Worm (Caenorhabditis elegans) whole organism, L3 larva: ENCODE data around the gene luc-7L3.

Experiments used
- R02D3.7 ChIP-seq: fragments of 150-350 bp; optimal IDR thresholded peaks from 2 replicates; lab custom pipeline; 2014; ENCODE audit warnings: missing biosample characterization, missing genetic modification characterization
- ZK546.5 ChIP-seq: sonication (generic microtip); optimal IDR thresholded peaks from 2 replicates; lab custom pipeline; 2017; ENCODE audit warnings: missing biosample characterization, missing genetic modification characterization
- aly-2 ChIP-seq: fragments of 150-350 bp; optimal IDR thresholded peaks from 2 replicates; lab custom pipeline; 2014; ENCODE audit warnings: missing biosample characterization, missing genetic modification characterization
- ama-1 ChIP-seq: fragments of 150-350 bp; optimal IDR thresholded peaks from 2 replicates; lab custom pipeline; 2018
- ceh-9 ChIP-seq: sonication (generic microtip); optimal IDR thresholded peaks from 2 replicates; lab custom pipeline; 2018; ENCODE audit warnings: missing biosample characterization, missing genetic modification characterization
- egl-5 ChIP-seq: fragments of 150-350 bp; optimal IDR thresholded peaks from 2 replicates; lab custom pipeline; 2017; ENCODE audit warnings: missing biosample characterization, missing genetic modification reagents, missing genetic modification characterization, inconsistent platforms
- elt-1 ChIP-seq: fragments of 150-350 bp; optimal IDR thresholded peaks from 2 replicates; lab custom pipeline; 2014; ENCODE audit warnings: missing biosample characterization, missing genetic modification characterization
- elt-2 ChIP-seq: sonication (generic microtip); optimal IDR thresholded peaks from 2 replicates; lab custom pipeline; 2016; ENCODE audit warnings: missing genetic modification reagents, mild to moderate bottlenecking, missing genetic modification characterization, missing compliant biosample characterization
- elt-3 ChIP-seq, 3 experiments: fragments of 150-350 bp in 1 of 3; sonication (generic microtip) in 2 of 3; optimal IDR thresholded peaks; 2 replicates in 2 of 3; 4 replicates in 1 of 3; lab custom pipeline; 2014 to 2017; ENCODE audit warnings: missing biosample characterization in 3 of 3, missing genetic modification characterization in 3 of 3
- eor-1 ChIP-seq, 2 experiments: fragments of 150-350 bp; optimal IDR thresholded peaks; 2 replicates each; lab custom pipeline; 2014 to 2018; ENCODE audit warnings: missing biosample characterization in 2 of 2, missing genetic modification characterization in 2 of 2
- fkh-10 ChIP-seq: sonication (generic microtip); optimal IDR thresholded peaks from 2 replicates; lab custom pipeline; 2017; ENCODE audit warnings: missing biosample characterization, missing genetic modification reagents, missing genetic modification characterization
- fkh-2 ChIP-seq: fragments of 150-350 bp; optimal IDR thresholded peaks from 2 replicates; lab custom pipeline; 2014; ENCODE audit warnings: missing biosample characterization, missing genetic modification reagents, missing genetic modification characterization
- hmg-11 ChIP-seq: sonication (generic microtip); optimal IDR thresholded peaks from 2 replicates; lab custom pipeline; 2016; ENCODE audit warnings: missing genetic modification characterization, missing compliant biosample characterization
- jun-1 ChIP-seq: fragments of 150-350 bp; optimal IDR thresholded peaks from 2 replicates; lab custom pipeline; 2014; ENCODE audit warnings: missing biosample characterization, missing genetic modification reagents, missing genetic modification characterization
- lin-39 ChIP-seq: fragments of 150-350 bp; optimal IDR thresholded peaks from 2 replicates; lab custom pipeline; 2018; ENCODE audit warnings: missing biosample characterization, missing genetic modification reagents, missing genetic modification characterization
- lsy-12 ChIP-seq: sonication (generic microtip); optimal IDR thresholded peaks from 2 replicates; lab custom pipeline; 2016; ENCODE audit warnings: mild to moderate bottlenecking, missing genetic modification characterization, missing compliant biosample characterization
- mdl-1 ChIP-seq: fragments of 150-350 bp; optimal IDR thresholded peaks from 2 replicates; lab custom pipeline; 2014; ENCODE audit warnings: missing biosample characterization, missing genetic modification characterization
- nfya-1 ChIP-seq: sonication (generic microtip); optimal IDR thresholded peaks from 2 replicates; lab custom pipeline; 2017; ENCODE audit warnings: missing genetic modification characterization, mild to moderate bottlenecking, missing compliant biosample characterization, antibody characterized with exemption, moderate library complexity; ENCODE audit not compliant: insufficient read depth
- nhr-11 ChIP-seq: fragments of 150-350 bp; optimal IDR thresholded peaks from 2 replicates; lab custom pipeline; 2014; ENCODE audit warnings: missing biosample characterization, missing genetic modification characterization
- nhr-12 ChIP-seq: fragments of 150-350 bp; optimal IDR thresholded peaks from 2 replicates; lab custom pipeline; 2014; ENCODE audit warnings: missing biosample characterization, missing genetic modification characterization
- nhr-23 ChIP-seq: fragments of 150-350 bp; optimal IDR thresholded peaks from 2 replicates; lab custom pipeline; 2014; ENCODE audit warnings: missing biosample characterization, missing genetic modification reagents, missing genetic modification characterization
- nhr-237 ChIP-seq: fragments of 150-350 bp; optimal IDR thresholded peaks from 2 replicates; lab custom pipeline; 2014; ENCODE audit warnings: missing biosample characterization, missing genetic modification characterization
- nhr-25 ChIP-seq: sonication (generic microtip); optimal IDR thresholded peaks from 2 replicates; lab custom pipeline; 2017; ENCODE audit warnings: missing biosample characterization, missing genetic modification characterization
- nhr-43 ChIP-seq: sonication (generic microtip); optimal IDR thresholded peaks from 2 replicates; lab custom pipeline; 2016; ENCODE audit warnings: mild to moderate bottlenecking, missing genetic modification characterization, missing compliant biosample characterization; ENCODE audit not compliant: poor library complexity, severe bottlenecking
- nhr-67 ChIP-seq: fragments of 150-350 bp; optimal IDR thresholded peaks from 2 replicates; lab custom pipeline; 2014; ENCODE audit warnings: missing biosample characterization, missing genetic modification characterization
- nhr-77 ChIP-seq: fragments of 150-350 bp; optimal IDR thresholded peaks from 2 replicates; lab custom pipeline; 2014; ENCODE audit warnings: missing biosample characterization, missing genetic modification characterization
- pha-4 ChIP-seq: fragments of 150-350 bp; optimal IDR thresholded peaks from 2 replicates; lab custom pipeline; 2014; ENCODE audit warnings: missing biosample characterization, missing genetic modification reagents, missing genetic modification characterization
- pqm-1 ChIP-seq: fragments of 150-350 bp; optimal IDR thresholded peaks from 2 replicates; lab custom pipeline; 2017; ENCODE audit warnings: missing biosample characterization, missing genetic modification characterization, inconsistent platforms
- sea-2 ChIP-seq: fragments of 150-350 bp; sonication (generic microtip); optimal IDR thresholded peaks from 4 replicates; lab custom pipeline; 2014; ENCODE audit warnings: missing biosample characterization, missing genetic modification reagents, missing genetic modification characterization
- skn-1 ChIP-seq: fragments of 150-350 bp; optimal IDR thresholded peaks from 2 replicates; lab custom pipeline; 2014; ENCODE audit warnings: missing biosample characterization, missing genetic modification characterization
- snpc-4 ChIP-seq: fragments of 150-350 bp; optimal IDR thresholded peaks from 2 replicates; lab custom pipeline; 2014; ENCODE audit warnings: missing biosample characterization, missing genetic modification characterization
- unc-39 ChIP-seq: sonication (generic microtip); optimal IDR thresholded peaks from 4 replicates; lab custom pipeline; 2017; ENCODE audit warnings: missing biosample characterization, missing genetic modification characterization
- zag-1 ChIP-seq: fragments of 150-350 bp; optimal IDR thresholded peaks from 2 replicates; lab custom pipeline; 2014; ENCODE audit warnings: missing biosample characterization, missing genetic modification characterization
- ztf-11 ChIP-seq: fragments of 150-350 bp; optimal IDR thresholded peaks from 2 replicates; lab custom pipeline; 2014; ENCODE audit warnings: missing biosample characterization, missing genetic modification characterization
- ztf-4 ChIP-seq: fragments of 150-350 bp; optimal IDR thresholded peaks from 2 replicates; lab custom pipeline; 2014; ENCODE audit warnings: missing biosample characterization, missing genetic modification characterization

luc-7L3 gene

DNA sequence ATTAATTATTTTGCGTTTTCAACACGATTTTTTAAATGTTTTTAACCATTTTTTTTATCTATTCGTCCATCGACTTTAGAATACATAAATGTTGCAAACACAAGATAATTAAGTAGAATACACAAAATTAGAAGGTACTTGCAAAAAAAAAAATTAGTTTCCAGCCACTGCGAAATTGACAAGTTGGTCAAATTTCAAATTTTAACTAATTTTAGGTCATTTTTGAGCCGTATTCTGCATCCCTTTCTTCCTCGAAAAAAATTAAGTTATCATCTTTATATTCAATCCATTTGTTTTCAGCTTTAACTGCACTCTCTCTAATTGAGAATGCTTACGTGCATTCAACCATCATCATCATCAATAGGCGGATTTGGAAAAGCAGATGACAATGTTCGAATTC lies 28.5 kb downstream of the luc-7L3 start, which contains the start of gene egl-26:
Gene egl-26 (plus strand): TSS at position 301 of the 400 bp plus-strand sequence.
- TF ChIP-seq ama-1: no peak

DNA sequence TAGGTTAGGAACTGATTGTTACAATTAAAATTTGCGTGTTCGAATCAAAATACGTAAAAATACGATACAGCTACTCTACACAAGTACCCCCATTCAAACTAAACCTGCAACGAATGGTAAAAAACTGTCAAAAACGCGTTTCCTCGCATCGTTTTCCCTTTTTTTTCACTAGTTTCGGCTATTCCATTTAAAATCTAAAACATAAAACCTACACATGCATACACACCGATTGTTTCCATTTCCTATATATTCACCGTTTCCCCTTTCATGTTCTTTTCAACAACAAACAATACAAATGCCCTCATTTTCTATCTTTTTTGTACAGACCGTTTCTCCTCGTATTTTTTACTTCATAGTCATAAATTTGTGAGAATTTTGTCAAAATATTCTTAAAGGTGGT lies 29.1 kb downstream of the luc-7L3 start:
- no peak for TF ChIP-seq aly-2
- TF ChIP-seq hmg-11: no peak
- no peak for TF ChIP-seq lin-39 (tag; lab: Kevin White, UChicago)
- no peak for TF ChIP-seq unc-39 (tag; lab: Kevin White, UChicago)
- TF ChIP-seq elt-1 (tag; lab: Kevin White, UChicago): no peak
- no peak for TF ChIP-seq ama-1
- TF ChIP-seq eor-1 (tag; optimal IDR thresholded peaks at IDR 0.05; lab: Kevin White, UChicago): no peak
- no peak for TF ChIP-seq pha-4 (tag; lab: Kevin White, UChicago)
- TF ChIP-seq ztf-4 (tag; lab: Kevin White, UChicago): no peak
- no peak for TF ChIP-seq fkh-2 (tag; lab: Kevin White, UChicago)
- no peak for TF ChIP-seq R02D3.7 (tag; lab: Kevin White, UChicago)
- no peak for TF ChIP-seq ztf-11
- TF ChIP-seq sea-2: no peak

DNA sequence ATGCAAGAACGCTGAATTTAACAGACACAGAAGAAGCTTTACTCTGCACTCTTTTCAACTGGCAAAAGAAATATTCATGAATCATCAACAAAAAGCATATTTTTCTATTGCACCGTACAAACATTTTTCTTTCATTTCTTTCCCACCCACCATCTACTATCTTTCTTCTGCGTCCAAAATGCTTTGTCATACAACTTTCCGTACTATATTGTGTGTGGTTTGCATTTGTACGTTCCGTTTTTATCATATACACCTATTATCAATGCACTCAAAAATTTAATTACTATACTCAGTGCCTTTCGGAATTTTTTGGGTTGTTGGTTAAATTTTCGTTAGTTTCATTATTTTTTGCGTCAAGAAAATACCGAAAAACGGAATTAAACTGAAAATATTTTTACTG lies 30.2 kb downstream of the luc-7L3 start:
- TF ChIP-seq ceh-9 (tag; lab: Kevin White, UChicago) (no peak), ama-1 (no peak), elt-2 (tag; lab: Kevin White, UChicago) (peak; percentile 41), eor-1 (tag; optimal IDR thresholded peaks at IDR 0.05; lab: Kevin White, UChicago) (no peak), nhr-67 (tag; lab: Kevin White, UChicago) (no peak), egl-5 (tag; lab: Kevin White, UChicago) (no peak), lin-39 (tag; lab: Kevin White, UChicago) (no peak), nhr-43 (tag; lab: Kevin White, UChicago) (no peak), nhr-23 (tag; lab: Kevin White, UChicago) (no peak), lsy-12 (tag; lab: Kevin White, UChicago) (no peak), unc-39 (tag; lab: Kevin White, UChicago) (no peak), hmg-11 (no peak), fkh-10 (GFP tag; lab: Kevin White, UChicago) (no peak), skn-1 (tag; lab: Kevin White, UChicago) (no peak), nhr-11 (tag; lab: Kevin White, UChicago) (no peak), ZK546.5 (no peak), snpc-4 (tag; lab: Kevin White, UChicago) (no peak), pqm-1 (tag; lab: Kevin White, UChicago) (peak; percentile 27)
- TF ChIP-seq, all 47 proteins: peak for 2

ce11 chrII:66322-66721 lies 31.5 kb downstream of the luc-7L3 start:
- no peak for TF ChIP-seq ztf-4 (tag; lab: Kevin White, UChicago)
- peak; percentile 27 for TF ChIP-seq pha-4 (tag; lab: Kevin White, UChicago)
- TF ChIP-seq mdl-1 (tag; lab: Kevin White, UChicago): no peak
- TF ChIP-seq snpc-4 (tag; lab: Kevin White, UChicago): no peak
- no peak for TF ChIP-seq zag-1
- TF ChIP-seq elt-2 (tag; lab: Kevin White, UChicago): peak; percentile 3
- no peak for TF ChIP-seq ama-1
- TF ChIP-seq nhr-77 (tag; lab: Kevin White, UChicago): no peak
- peak; percentile 3 for TF ChIP-seq lin-39 (tag; lab: Kevin White, UChicago)
- peak in 1 of 3 experiments; percentile 53 for TF ChIP-seq elt-3 (tag; optimal IDR thresholded peaks at IDR 0.05; lab: Kevin White, UChicago)
- TF ChIP-seq nfya-1 (tag; lab: Kevin White, UChicago): peak; percentile 10
- TF ChIP-seq nhr-43 (tag; lab: Kevin White, UChicago): peak; percentile 72
- no peak for TF ChIP-seq nhr-11 (tag; lab: Kevin White, UChicago)
- TF ChIP-seq R02D3.7 (tag; lab: Kevin White, UChicago): no peak
- no peak for TF ChIP-seq nhr-237 (tag; lab: Kevin White, UChicago)
- peak; percentile 90 for TF ChIP-seq nhr-25 (tag; lab: Kevin White, UChicago)
- peak; percentile 76 for TF ChIP-seq nhr-23 (tag; lab: Kevin White, UChicago)
- TF ChIP-seq hmg-11: peak; percentile 56
- no peak for TF ChIP-seq nhr-12
- peak; percentile 28 for TF ChIP-seq jun-1 (tag; lab: Kevin White, UChicago)
